Fruit fly (Drosophila melanogaster) whole organism, embryonic: ENCODE results near the gene CG3251.
A peak's percentile ranks its signal among the peaks of the same experiment; 100 is the strongest.

ENCODE experiments used
- CG10267 ChIP-seq: fragments of 200-800 bp; sonication (Bioruptor generic); optimal IDR thresholded peaks from 2 replicates; lab custom pipeline; 2018; ENCODE audit warnings: missing biosample characterization, mild to moderate bottlenecking, missing genetic modification characterization, moderate library complexity
- CG10462 ChIP-seq: fragments of 200-800 bp; sonication (Bioruptor generic); optimal IDR thresholded peaks from 2 replicates; lab custom pipeline; 2016; ENCODE audit warnings: missing biosample characterization, missing genetic modification characterization
- CG10543 ChIP-seq: fragments of 200-800 bp; sonication (Bioruptor generic); optimal IDR thresholded peaks from 3 replicates; lab custom pipeline; 2017; ENCODE audit warnings: missing biosample characterization, mild to moderate bottlenecking, missing genetic modification characterization, moderate library complexity
- CG11456 ChIP-seq: fragments of 200-800 bp; sonication (Bioruptor generic); IDR thresholded peaks from 3 replicates; pipeline ENCODE4 v1.3.6; 2022; ENCODE audit warnings: missing biosample characterization, missing genetic modification characterization
- CG11695 ChIP-seq: fragments of 200-800 bp; sonication (Bioruptor generic); IDR thresholded peaks from 3 replicates; pipeline ENCODE4 v1.3.6; 2022; ENCODE audit warnings: missing biosample characterization, missing genetic modification characterization
- CG13775 ChIP-seq: fragments of 200-800 bp; sonication (Bioruptor generic); optimal IDR thresholded peaks from 3 replicates; lab custom pipeline; 2017; ENCODE audit warnings: missing biosample characterization, mild to moderate bottlenecking, missing genetic modification characterization
- CG13894 ChIP-seq: fragments of 200-800 bp; sonication (Bioruptor generic); optimal IDR thresholded peaks from 3 replicates; lab custom pipeline; 2018; ENCODE audit warnings: missing biosample characterization, mild to moderate bottlenecking, missing genetic modification characterization, moderate library complexity
- CG15011 ChIP-seq: fragments of 200-800 bp; sonication (Bioruptor generic); optimal IDR thresholded peaks from 3 replicates; lab custom pipeline; 2018; ENCODE audit warnings: missing biosample characterization, mild to moderate bottlenecking, missing genetic modification characterization
- CG16779 ChIP-seq: fragments of 200-800 bp; sonication (Bioruptor generic); IDR thresholded peaks from 2 replicates; pipeline ENCODE4 v1.3.6; 2022; ENCODE audit warnings: missing biosample characterization, missing genetic modification characterization
- CG16813 ChIP-seq: fragments of 200-800 bp; sonication (Bioruptor generic); IDR thresholded peaks from 3 replicates; pipeline ENCODE4 v1.3.6; 2022; ENCODE audit warnings: missing biosample characterization, missing genetic modification characterization; ENCODE audit not compliant: partially characterized antibody
- CG18476 ChIP-seq: fragments of 200-800 bp; sonication (Bioruptor generic); optimal IDR thresholded peaks from 2 replicates; lab custom pipeline; 2016; ENCODE audit warnings: missing biosample characterization, mild to moderate bottlenecking, missing genetic modification characterization
- CG4282 ChIP-seq: fragments of 200-800 bp; sonication (Bioruptor generic); optimal IDR thresholded peaks from 2 replicates; lab custom pipeline; 2016; ENCODE audit warnings: missing biosample characterization, missing genetic modification characterization
- CG43689 ChIP-seq: fragments of 200-800 bp; sonication (Bioruptor generic); IDR thresholded peaks from 2 replicates; pipeline ENCODE4 v1.3.6; 2022; ENCODE audit warnings: missing biosample characterization, missing genetic modification characterization
- CG4730 ChIP-seq: fragments of 200-800 bp; sonication (Bioruptor generic); IDR thresholded peaks from 2 replicates; pipeline ENCODE4 v1.3.6; 2022; ENCODE audit warnings: missing biosample characterization, missing genetic modification characterization
- CG5180 ChIP-seq: fragments of 200-800 bp; sonication (Bioruptor generic); optimal IDR thresholded peaks from 3 replicates; lab custom pipeline; 2017; ENCODE audit warnings: missing biosample characterization, missing genetic modification characterization, mild to moderate bottlenecking, moderate library complexity, missing genetic modification reagents
- CG6175 ChIP-seq: fragments of 200-800 bp; sonication (Bioruptor generic); IDR thresholded peaks from 3 replicates; pipeline ENCODE4 v1.3.6; 2022; ENCODE audit warnings: missing biosample characterization, missing genetic modification characterization
- CG7372 ChIP-seq: fragments of 200-800 bp; sonication (Bioruptor generic); IDR thresholded peaks from 2 replicates; pipeline ENCODE4 v1.3.6; 2022; ENCODE audit warnings: missing biosample characterization, missing genetic modification characterization
- Deaf1 ChIP-seq: fragments of 200-800 bp; optimal IDR thresholded peaks from 3 replicates; lab custom pipeline; 2019; ENCODE audit warnings: missing biosample characterization, mild to moderate bottlenecking, missing genetic modification characterization, moderate library complexity
- Dek ChIP-seq: fragments of 200-800 bp; sonication (Bioruptor generic); optimal IDR thresholded peaks from 3 replicates; lab custom pipeline; 2019; ENCODE audit warnings: missing biosample characterization, mild to moderate bottlenecking, missing genetic modification characterization, moderate library complexity
- Doc2 ChIP-seq: fragments of 200-800 bp; sonication (Bioruptor generic); IDR thresholded peaks from 2 replicates; pipeline ENCODE4 v1.3.6; 2022; ENCODE audit warnings: missing biosample characterization, missing genetic modification characterization
- Dref ChIP-seq: fragments of 200-800 bp; sonication (Bioruptor generic); IDR thresholded peaks from 2 replicates; pipeline ENCODE4 v1.3.6; 2022; ENCODE audit warnings: missing biosample characterization, missing genetic modification characterization
- E2f1 ChIP-seq: fragments of 200-800 bp; sonication (Bioruptor generic); IDR thresholded peaks from 2 replicates; pipeline ENCODE4 v1.3.6; 2022; ENCODE audit warnings: missing biosample characterization, missing genetic modification characterization
- Eip74EF ChIP-seq, 2 experiments: fragments of 200-800 bp in 1 of 2; fragments of >200 bp in 1 of 2; sonication (Bioruptor generic) in 1 of 2; optimal IDR thresholded peaks; 2 replicates each; lab custom pipeline; 2017 to 2019; ENCODE audit warnings: missing biosample characterization in 2 of 2, missing genetic modification characterization in 2 of 2, mild to moderate bottlenecking in 1 of 2, moderate library complexity in 1 of 2
- GATAe ChIP-seq: fragments of 200-800 bp; sonication (Bioruptor generic); conservative IDR thresholded peaks from 2 replicates; pipeline ENCODE4 v1.3.6; 2022; ENCODE audit warnings: missing biosample characterization, missing genetic modification characterization
- HHEX ChIP-seq: fragments of 200-800 bp; sonication (Bioruptor generic); optimal IDR thresholded peaks from 3 replicates; lab custom pipeline; 2017; ENCODE audit warnings: missing biosample characterization, mild to moderate bottlenecking, missing genetic modification characterization, missing genetic modification reagents
- HmgD ChIP-seq: fragments of 200-800 bp; sonication (Bioruptor generic); optimal IDR thresholded peaks from 3 replicates; lab custom pipeline; 2016; ENCODE audit warnings: missing biosample characterization, missing genetic modification characterization
- Meics ChIP-seq: fragments of 200-800 bp; sonication (Bioruptor generic); optimal IDR thresholded peaks from 2 replicates; lab custom pipeline; 2017; ENCODE audit warnings: missing biosample characterization, mild to moderate bottlenecking, missing genetic modification characterization
- NC2α ChIP-seq: fragments of 200-800 bp; sonication (Bioruptor generic); optimal IDR thresholded peaks from 2 replicates; lab custom pipeline; 2016; ENCODE audit warnings: missing biosample characterization, missing genetic modification characterization
- Nf-YB ChIP-seq: fragments of 200-800 bp; sonication (Bioruptor generic); optimal IDR thresholded peaks from 3 replicates; lab custom pipeline; 2019; ENCODE audit warnings: missing biosample characterization, mild to moderate bottlenecking, missing genetic modification characterization, moderate library complexity
- PHDP ChIP-seq: fragments of 200-800 bp; sonication (Bioruptor generic); optimal IDR thresholded peaks from 3 replicates; lab custom pipeline; 2018; ENCODE audit warnings: missing biosample characterization, mild to moderate bottlenecking, missing genetic modification characterization, moderate library complexity
- Poxn ChIP-seq: fragments of 200-800 bp; sonication (Bioruptor generic); IDR thresholded peaks from 2 replicates; pipeline ENCODE4 v1.3.6; 2022; ENCODE audit warnings: missing biosample characterization, missing genetic modification characterization
- Ptx1 ChIP-seq: fragments of 200-800 bp; sonication (Bioruptor generic); IDR thresholded peaks from 2 replicates; pipeline ENCODE4 v1.3.6; 2022; ENCODE audit warnings: missing biosample characterization, missing genetic modification characterization
- Rfx ChIP-seq: fragments of 200-800 bp; sonication (Bioruptor generic); IDR thresholded peaks from 2 replicates; pipeline ENCODE4 v1.3.6; 2022; ENCODE audit warnings: missing biosample characterization, missing genetic modification characterization
- Sin3A ChIP-seq: fragments of >200 bp; optimal IDR thresholded peaks from 2 replicates; lab custom pipeline; 2018
- Stat92E ChIP-seq, 3 experiments: fragments of >200 bp in 2 of 3; fragments of 200-800 bp in 1 of 3; sonication (Bioruptor generic) in 1 of 3; optimal IDR thresholded peaks; 2 replicates each; lab custom pipeline; 2017 to 2019; ENCODE audit warnings: missing biosample characterization in 3 of 3, missing genetic modification characterization in 3 of 3, mild to moderate bottlenecking in 1 of 3, moderate library complexity in 1 of 3
- ato ChIP-seq: fragments of 200-800 bp; sonication (Bioruptor generic); IDR thresholded peaks from 2 replicates; pipeline ENCODE4 v1.3.6; 2022; ENCODE audit warnings: missing biosample characterization, missing genetic modification characterization; ENCODE audit not compliant: partially characterized antibody
- ftz-f1 ChIP-seq: fragments of 200-800 bp; sonication (Bioruptor generic); optimal IDR thresholded peaks from 2 replicates; lab custom pipeline; 2016; ENCODE audit warnings: missing biosample characterization, missing genetic modification characterization
- gcm ChIP-seq: fragments of 200-800 bp; sonication (Bioruptor generic); optimal IDR thresholded peaks from 2 replicates; lab custom pipeline; 2019; ENCODE audit warnings: missing biosample characterization, mild to moderate bottlenecking, missing genetic modification characterization, moderate library complexity
- gfzf ChIP-seq: fragments of 200-800 bp; sonication (Bioruptor generic); optimal IDR thresholded peaks from 2 replicates; lab custom pipeline; 2016; ENCODE audit warnings: missing biosample characterization, mild to moderate bottlenecking, missing genetic modification characterization, moderate library complexity
- hth ChIP-seq: fragments of >200 bp; optimal IDR thresholded peaks from 2 replicates; lab custom pipeline; 2017; ENCODE audit warnings: inconsistent platforms
- mam ChIP-seq: fragments of 200-800 bp; sonication (Bioruptor generic); optimal IDR thresholded peaks from 3 replicates; lab custom pipeline; 2016; ENCODE audit warnings: missing biosample characterization, missing genetic modification characterization
- nmo ChIP-seq: fragments of 200-800 bp; sonication (Bioruptor generic); optimal IDR thresholded peaks from 2 replicates; lab custom pipeline; 2018; ENCODE audit warnings: missing biosample characterization, mild to moderate bottlenecking, missing genetic modification characterization, moderate library complexity
- org-1 ChIP-seq: fragments of 200-800 bp; sonication (Bioruptor generic); optimal IDR thresholded peaks from 2 replicates; lab custom pipeline; 2017; ENCODE audit warnings: missing biosample characterization, missing genetic modification characterization
- pan ChIP-seq, 4 experiments: fragments of >200 bp in 3 of 4; fragments of 200-800 bp in 1 of 4; sonication (Bioruptor generic) in 1 of 4; optimal IDR thresholded peaks in 3 of 4; IDR thresholded peaks in 1 of 4; 2 replicates each; pipeline versions ENCODE4 v1.3.6 to Lab custom; 2017 to 2022; ENCODE audit warnings: missing biosample characterization in 2 of 4, missing genetic modification characterization in 2 of 4, mixed read lengths in 1 of 4
- peb ChIP-seq: fragments of 200-800 bp; sonication (Bioruptor generic); IDR thresholded peaks from 2 replicates; pipeline ENCODE4 v1.3.6; 2022; ENCODE audit warnings: missing biosample characterization, missing genetic modification characterization
- sd ChIP-seq: fragments of 200-800 bp; sonication (Bioruptor generic); optimal IDR thresholded peaks from 3 replicates; lab custom pipeline; 2018; ENCODE audit warnings: missing biosample characterization, mild to moderate bottlenecking, missing genetic modification characterization, moderate library complexity
- ssp ChIP-seq: fragments of 200-800 bp; sonication (Bioruptor generic); IDR thresholded peaks from 2 replicates; pipeline ENCODE4 v1.3.6; 2022; ENCODE audit warnings: missing biosample characterization, missing genetic modification characterization
- tin ChIP-seq: fragments of 200-800 bp; sonication (Bioruptor generic); optimal IDR thresholded peaks from 3 replicates; lab custom pipeline; 2016; ENCODE audit warnings: missing biosample characterization, missing genetic modification characterization
- z ChIP-seq: fragments of 200-800 bp; sonication (Bioruptor generic); IDR thresholded peaks from 3 replicates; pipeline ENCODE4 v1.3.6; 2022; ENCODE audit warnings: missing biosample characterization, missing genetic modification characterization

The CG3251 gene

dm6 chr2L:4701385-4701784 is 10.9 kb upstream of the CG3251 start, which contains the start of gene Taf12L:
Gene Taf12L, minus strand, starts transcription at chr2L:4701485.
- no peak for TF ChIP-seq sd (tag; lab: Kevin White, UChicago)
- TF ChIP-seq CG16813, result no peak
- no peak for TF ChIP-seq CG10543 (GFP tag; lab: Kevin White, UChicago)
- TF ChIP-seq CG4730, result no peak
- no peak for TF ChIP-seq ftz-f1
- no peak for TF ChIP-seq HmgD (GFP tag; lab: Kevin White, UChicago)
- TF ChIP-seq gcm (GFP tag; lab: Kevin White, UChicago), result no peak
- TF ChIP-seq E2f1 (GFP tag; lab: Robert Waterston, UW), result no peak
- TF ChIP-seq, all 482 proteins: peak for 0

- TF ChIP-seq ssp (GFP tag; lab: Robert Waterston, UW) (0 out of 2 replicates have a peak, but pooled peaks have one; percentile 8), Ptx1 (GFP tag; lab: Robert Waterston, UW) (0 out of 2 replicates have a peak, but pooled peaks have one; percentile 24), gfzf (no peak), Meics (no peak), CG18476 (GFP tag; lab: Kevin White, UChicago) (peak; percentile 65), CG10267 (no peak), CG5180 (no peak), Stat92E (GFP tag; optimal IDR thresholded peaks at IDR 0.05; lab: Kevin White, UChicago) (no peak), CG6175 (GFP tag; lab: Robert Waterston, UW) (no peak), CG4282 (GFP tag; lab: Kevin White, UChicago) (no peak), Sin3A (lab: Kevin White, UChicago) (no peak), tin (GFP tag; lab: Kevin White, UChicago) (no peak), ato (GFP tag; lab: Robert Waterston, UW) (no peak), CG13894 (tag; lab: Kevin White, UChicago) (peak; percentile 26)
- TF ChIP-seq, all 482 proteins: peak for 4
Measured at dm6 chr2L:4698837-4699236, 8.3 kb upstream of the CG3251 start.

- TF ChIP-seq hth (lab: Kevin White, UChicago), result no peak
- 0 out of 2 replicates have a peak, but pooled peaks have one; percentile 11 for TF ChIP-seq CG16779 (GFP tag; lab: Robert Waterston, UW)
- no peak for TF ChIP-seq CG43689
- TF ChIP-seq Doc2 (GFP tag; lab: Robert Waterston, UW), result no peak
- no peak for TF ChIP-seq CG13775 (GFP tag; lab: Kevin White, UChicago)
- TF ChIP-seq Eip74EF (GFP tag; optimal IDR thresholded peaks at IDR 0.05; lab: Kevin White, UChicago), result no peak
- TF ChIP-seq pan (optimal IDR thresholded peaks at IDR 0.05; lab: Kevin White, UChicago), result no peak
- TF ChIP-seq pan (GFP tag; optimal IDR thresholded peaks at IDR 0.05 in 1 of 2, IDR thresholded peaks at IDR 0.05 in 1 of 2), result no peak
- TF ChIP-seq GATAe (GFP tag; lab: Robert Waterston, UW), result no peak
- no peak for TF ChIP-seq peb (GFP tag; lab: Robert Waterston, UW)
- TF ChIP-seq Dref (GFP tag; lab: Robert Waterston, UW), result no peak
- no peak for TF ChIP-seq org-1 (GFP tag; lab: Kevin White, UChicago)
- TF ChIP-seq mam (GFP tag; lab: Kevin White, UChicago), result no peak
- no peak for TF ChIP-seq nmo
- no peak for TF ChIP-seq CG11456
- TF ChIP-seq Nf-YB (GFP tag; lab: Kevin White, UChicago), result no peak
- no peak for TF ChIP-seq NC2α (GFP tag; lab: Kevin White, UChicago)
- peak; percentile 70 for TF ChIP-seq CG7372 (GFP tag; lab: Robert Waterston, UW)
- no peak for TF ChIP-seq PHDP (tag; lab: Kevin White, UChicago)
- TF ChIP-seq CG10462 (GFP tag; lab: Kevin White, UChicago), result no peak
- TF ChIP-seq HHEX (GFP tag; lab: Kevin White, UChicago), result no peak
- 0 out of 2 replicates have a peak, but pooled peaks have one; percentile 12 for TF ChIP-seq Poxn
- no peak for TF ChIP-seq ssp (GFP tag; lab: Robert Waterston, UW)
- TF ChIP-seq CG11695 (GFP tag; lab: Robert Waterston, UW), result no peak
- TF ChIP-seq Deaf1 (tag; lab: Kevin White, UChicago), result no peak
- peak; percentile 81 for TF ChIP-seq z (GFP tag; lab: Robert Waterston, UW)
- no peak for TF ChIP-seq CG15011 (GFP tag; lab: Kevin White, UChicago)
- no peak for TF ChIP-seq Rfx (GFP tag; lab: Robert Waterston, UW)
- no peak for TF ChIP-seq Dek (tag; lab: Kevin White, UChicago)
Measured at dm6 chr2L:4694421-4694820, 3.9 kb upstream of the CG3251 start, which contains the start of gene dcma. Gene dcma, plus strand, starts transcription at chr2L:4694721.
